Worm (Caenorhabditis elegans) whole organism, late embryonic: ENCODE results near the gene F59A6.11.

Experiments
- F13H6.1 ChIP-seq: sonication (generic microtip); optimal IDR thresholded peaks from 2 replicates; lab custom pipeline; 2016; ENCODE audit warnings: missing genetic modification characterization, missing compliant biosample characterization
- K02D7.2 ChIP-seq: sonication (generic microtip); optimal IDR thresholded peaks from 2 replicates; lab custom pipeline; 2017; ENCODE audit warnings: mild to moderate bottlenecking, missing genetic modification characterization, missing compliant biosample characterization
- Y22D7AL.16 ChIP-seq: sonication (generic microtip); optimal IDR thresholded peaks from 2 replicates; lab custom pipeline; 2016; ENCODE audit warnings: missing genetic modification characterization, missing compliant biosample characterization
- ahr-1 ChIP-seq: sonication (generic microtip); optimal IDR thresholded peaks from 2 replicates; lab custom pipeline; 2016; ENCODE audit warnings: missing genetic modification characterization, missing compliant biosample characterization
- ama-1 ChIP-seq: fragments of 150-350 bp; optimal IDR thresholded peaks from 2 replicates; lab custom pipeline; 2014
- ceh-14 ChIP-seq: sonication (generic microtip); optimal IDR thresholded peaks from 2 replicates; lab custom pipeline; 2016; ENCODE audit warnings: missing genotype, missing genetic modification characterization, missing compliant biosample characterization
- ceh-2 ChIP-seq: sonication (generic microtip); optimal IDR thresholded peaks from 2 replicates; lab custom pipeline; 2016; ENCODE audit warnings: missing genotype, missing genetic modification characterization, missing compliant biosample characterization
- ceh-24 ChIP-seq: sonication (generic microtip); optimal IDR thresholded peaks from 2 replicates; lab custom pipeline; 2016; ENCODE audit warnings: mild to moderate bottlenecking, missing genetic modification characterization, missing compliant biosample characterization
- ceh-31 ChIP-seq: sonication (generic microtip); optimal IDR thresholded peaks from 2 replicates; lab custom pipeline; 2016; ENCODE audit warnings: missing genetic modification characterization, missing compliant biosample characterization
- ceh-48 ChIP-seq: sonication (generic microtip); optimal IDR thresholded peaks from 2 replicates; lab custom pipeline; 2016; ENCODE audit warnings: missing genetic modification characterization, inconsistent platforms, missing compliant biosample characterization
- ceh-9 ChIP-seq: sonication (generic microtip); optimal IDR thresholded peaks from 2 replicates; lab custom pipeline; 2016; ENCODE audit warnings: mild to moderate bottlenecking, missing genetic modification characterization, inconsistent platforms, missing compliant biosample characterization
- che-1 ChIP-seq: sonication (generic microtip); optimal IDR thresholded peaks from 2 replicates; lab custom pipeline; 2016; ENCODE audit warnings: mild to moderate bottlenecking, missing genetic modification characterization, missing compliant biosample characterization
- elt-2 ChIP-seq: sonication (generic microtip); optimal IDR thresholded peaks from 2 replicates; lab custom pipeline; 2016; ENCODE audit warnings: missing genetic modification reagents, missing genetic modification characterization, missing compliant biosample characterization
- ets-4 ChIP-seq: sonication (generic microtip); optimal IDR thresholded peaks from 2 replicates; lab custom pipeline; 2016; ENCODE audit warnings: missing genetic modification characterization, missing compliant biosample characterization
- fkh-6 ChIP-seq: sonication (generic microtip); optimal IDR thresholded peaks from 2 replicates; lab custom pipeline; 2016; ENCODE audit warnings: missing genetic modification characterization, missing compliant biosample characterization
- gmeb-2 ChIP-seq: sonication (generic microtip); optimal IDR thresholded peaks from 2 replicates; lab custom pipeline; 2016; ENCODE audit warnings: missing genetic modification characterization, inconsistent platforms, missing compliant biosample characterization
- hlh-15 ChIP-seq: sonication (generic microtip); optimal IDR thresholded peaks from 2 replicates; lab custom pipeline; 2016; ENCODE audit warnings: missing genetic modification characterization, missing compliant biosample characterization
- hlh-30 ChIP-seq: sonication (generic microtip); optimal IDR thresholded peaks from 2 replicates; lab custom pipeline; 2017; ENCODE audit warnings: antibody characterized with exemption, missing genetic modification characterization, missing compliant biosample characterization; ENCODE audit not compliant: insufficient read depth
- hlh-6 ChIP-seq: sonication (generic microtip); optimal IDR thresholded peaks from 2 replicates; lab custom pipeline; 2016; ENCODE audit warnings: missing genotype, missing genetic modification characterization, missing compliant biosample characterization
- madf-2 ChIP-seq: sonication (generic microtip); optimal IDR thresholded peaks from 2 replicates; lab custom pipeline; 2017; ENCODE audit warnings: missing genetic modification characterization, missing compliant biosample characterization
- npax-4 ChIP-seq: sonication (generic microtip); optimal IDR thresholded peaks from 2 replicates; lab custom pipeline; 2016; ENCODE audit warnings: missing genetic modification characterization, missing compliant biosample characterization
- odd-2 ChIP-seq: sonication (generic microtip); optimal IDR thresholded peaks from 2 replicates; lab custom pipeline; 2017; ENCODE audit warnings: antibody characterized with exemption, mild to moderate bottlenecking, missing genetic modification characterization, missing compliant biosample characterization
- pag-3 ChIP-seq: sonication (generic microtip); optimal IDR thresholded peaks from 2 replicates; lab custom pipeline; 2016; ENCODE audit warnings: missing compliant biosample characterization, missing genetic modification characterization, borderline replicate concordance
- pha-4 ChIP-seq: fragments of 150-350 bp; optimal IDR thresholded peaks from 2 replicates; lab custom pipeline; 2018; ENCODE audit warnings: missing biosample characterization, missing genetic modification reagents, missing genetic modification characterization
- pqm-1 ChIP-seq: sonication (generic microtip); optimal IDR thresholded peaks from 2 replicates; lab custom pipeline; 2016; ENCODE audit warnings: missing genetic modification characterization, missing compliant biosample characterization
- pros-1 ChIP-seq: fragments of 150-350 bp; optimal IDR thresholded peaks from 2 replicates; lab custom pipeline; 2014; ENCODE audit warnings: missing biosample characterization, missing genetic modification reagents, missing genetic modification characterization
- rnt-1 ChIP-seq: sonication (generic microtip); optimal IDR thresholded peaks from 2 replicates; lab custom pipeline; 2016; ENCODE audit warnings: missing genetic modification characterization, missing compliant biosample characterization
- sox-4 ChIP-seq: sonication (generic microtip); optimal IDR thresholded peaks from 2 replicates; lab custom pipeline; 2017; ENCODE audit warnings: mild to moderate bottlenecking, missing genetic modification characterization, inconsistent platforms, missing compliant biosample characterization
- syd-9 ChIP-seq: sonication (generic microtip); optimal IDR thresholded peaks from 2 replicates; lab custom pipeline; 2016; ENCODE audit warnings: mild to moderate bottlenecking, missing genetic modification characterization, moderate library complexity, missing compliant biosample characterization
- tbx-2 ChIP-seq: sonication (generic microtip); optimal IDR thresholded peaks from 2 replicates; lab custom pipeline; 2016; ENCODE audit warnings: missing genetic modification characterization, missing compliant biosample characterization
- tbx-7 ChIP-seq: sonication (generic microtip); optimal IDR thresholded peaks from 2 replicates; lab custom pipeline; 2016; ENCODE audit warnings: missing genotype, missing genetic modification characterization, missing compliant biosample characterization
- unc-42 ChIP-seq: sonication (generic microtip); optimal IDR thresholded peaks from 2 replicates; lab custom pipeline; 2016; ENCODE audit warnings: missing genotype, missing genetic modification characterization, missing compliant biosample characterization

F59A6.11 gene

ce11 chrII:4954099-4954959 is 44.2 kb downstream of the F59A6.11 start:
- TF ChIP-seq rnt-1 (tag; lab: Kevin White, UChicago) (no peak), madf-2 (no peak), ets-4 (no peak), ceh-31 (tag; lab: Kevin White, UChicago) (no peak), hlh-15 (tag; lab: Kevin White, UChicago) (no peak), Y22D7AL.16 (tag; lab: Kevin White, UChicago) (no peak), elt-2 (tag; lab: Kevin White, UChicago) (no peak), syd-9 (tag; lab: Kevin White, UChicago) (no peak)

- TF ChIP-seq tbx-2 (tag; lab: Kevin White, UChicago) (no peak), ama-1 (lab: Kevin White, UChicago) (no peak), unc-42 (tag; lab: Kevin White, UChicago) (no peak), tbx-7 (tag; lab: Kevin White, UChicago) (no peak), hlh-30 (tag; lab: Kevin White, UChicago) (no peak), fkh-6 (tag; lab: Kevin White, UChicago) (no peak), pros-1 (tag; lab: Kevin White, UChicago) (no peak), K02D7.2 (no peak), ceh-9 (no peak), ceh-2 (tag; lab: Kevin White, UChicago) (no peak), ahr-1 (tag; lab: Kevin White, UChicago) (no peak), ceh-48 (tag; lab: Kevin White, UChicago) (no peak), sox-4 (tag; lab: Kevin White, UChicago) (no peak), hlh-6 (tag; lab: Kevin White, UChicago) (no peak)
Measured at ce11 chrII:4953289-4953688, 45.3 kb downstream of the F59A6.11 start, which contains the start of gene ndx-3. Gene ndx-3, plus strand, starts transcription at chrII:4953589.

ce11 chrII:4949380-4949950 is 49.1 kb downstream of the F59A6.11 start, which contains the start of the genes try-1 and zyg-12:
Gene try-1, minus strand, starts transcription at chrII:4949527.
Gene zyg-12, plus strand, starts transcription at chrII:4949900.
- no peak for TF ChIP-seq ets-4
- no peak for TF ChIP-seq ceh-31 (tag; lab: Kevin White, UChicago)
- no peak for TF ChIP-seq npax-4 (tag; lab: Kevin White, UChicago)
- no peak for TF ChIP-seq ceh-9
- TF ChIP-seq odd-2 (tag; lab: Kevin White, UChicago), result no peak
- no peak for TF ChIP-seq ceh-24 (tag; lab: Kevin White, UChicago)
- no peak for TF ChIP-seq pqm-1 (tag; lab: Kevin White, UChicago)
- no peak for TF ChIP-seq gmeb-2 (tag; lab: Kevin White, UChicago)
- no peak for TF ChIP-seq ama-1 (lab: Kevin White, UChicago)
- TF ChIP-seq che-1 (tag; lab: Kevin White, UChicago), result no peak
- no peak for TF ChIP-seq madf-2
- TF ChIP-seq pha-4, result no peak

ce11 chrII:4948118-4948517 is 50.4 kb downstream of the F59A6.11 start:
- TF ChIP-seq ceh-9, result no peak
- no peak for TF ChIP-seq tbx-7 (tag; lab: Kevin White, UChicago)
- TF ChIP-seq F13H6.1 (tag; lab: Kevin White, UChicago), result no peak
- no peak for TF ChIP-seq pag-3 (tag; lab: Kevin White, UChicago)
- no peak for TF ChIP-seq ceh-14 (tag; lab: Kevin White, UChicago)
- no peak for TF ChIP-seq pha-4
